Fruit fly (Drosophila melanogaster): Measurements from ENCODE around the gene Rim.

Rim gene

DNA sequence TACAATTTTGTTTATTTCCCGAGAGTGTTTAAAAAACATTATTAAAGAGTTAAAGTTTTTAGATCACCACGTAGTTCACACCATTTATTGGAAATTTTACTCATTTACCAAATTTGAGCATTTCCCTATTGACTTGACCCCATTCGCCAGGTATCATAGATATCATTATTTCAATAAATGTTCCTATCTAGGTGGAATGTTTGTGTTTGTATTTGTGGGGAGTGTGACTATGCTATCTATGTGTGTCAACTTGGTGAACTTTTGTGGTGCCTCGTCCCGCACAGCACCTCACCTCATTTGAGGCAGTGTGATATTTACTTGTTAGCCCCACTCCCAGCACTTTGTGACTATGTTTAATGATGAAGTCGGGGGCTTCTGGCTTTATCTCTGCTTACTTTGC is 87.7 kb downstream of the Rim start (continued):
- TF ChIP-seq CG4360 (GFP tag; IDR thresholded peaks at IDR 0.05), result no peak
- TF ChIP-seq fd64A (GFP tag; optimal IDR thresholded peaks at IDR 0.05), result peak; percentile 82
- TF ChIP-seq Trl (optimal IDR thresholded peaks at IDR 0.05), result no peak
- no peak for TF ChIP-seq Trl (GFP tag; optimal IDR thresholded peaks at IDR 0.05)
- TF ChIP-seq Opbp (GFP tag; IDR thresholded peaks at IDR 0.05; ENCODE audit: partially characterized antibody), result no peak
- peak in 1 of 2 experiments; percentile 53 for TF ChIP-seq eve (GFP tag; optimal IDR thresholded peaks at IDR 0.05)
- no peak for TF ChIP-seq Poxn (GFP tag; IDR thresholded peaks at IDR 0.05)
- peak; percentile 47 for TF ChIP-seq CG17568 (GFP tag; optimal IDR thresholded peaks at IDR 0.05)
- TF ChIP-seq zfh2 (GFP tag; optimal IDR thresholded peaks at IDR 0.05), result no peak
- TF ChIP-seq D19A (tag; optimal IDR thresholded peaks at IDR 0.05), result peak; percentile 15
- TF ChIP-seq Nf-YB (GFP tag; optimal IDR thresholded peaks at IDR 0.05), result no peak
- peak; percentile 50 for TF ChIP-seq CG4707 (GFP tag; optimal IDR thresholded peaks at IDR 0.05)
- TF ChIP-seq ab (GFP tag; optimal IDR thresholded peaks at IDR 0.05), result no peak
- TF ChIP-seq CG12236 (GFP tag; optimal IDR thresholded peaks at IDR 0.05), result no peak
- TF ChIP-seq CG11695 (GFP tag; IDR thresholded peaks at IDR 0.05), result no peak
- TF ChIP-seq H2.0 (GFP tag; IDR thresholded peaks at IDR 0.05), result no peak
- TF ChIP-seq CG7987 (GFP tag; optimal IDR thresholded peaks at IDR 0.05), result peak; percentile 17
- TF ChIP-seq bigmax (GFP tag; optimal IDR thresholded peaks at IDR 0.05), result no peak
- TF ChIP-seq CG17802 (tag; optimal IDR thresholded peaks at IDR 0.05), result no peak
- TF ChIP-seq Usf (GFP tag; optimal IDR thresholded peaks at IDR 0.05), result no peak
- no peak for TF ChIP-seq Gsc (GFP tag; IDR thresholded peaks at IDR 0.05)
- peak; percentile 50 for TF ChIP-seq Xrp1 (GFP tag; IDR thresholded peaks at IDR 0.05)
- peak; percentile 19 for TF ChIP-seq CG18619 (GFP tag; optimal IDR thresholded peaks at IDR 0.05)
- no peak for TF ChIP-seq rib (GFP tag; IDR thresholded peaks at IDR 0.05)
- 0 out of 3 replicates have a peak, but pooled peaks have one; percentile 6 for TF ChIP-seq ken (GFP tag; IDR thresholded peaks at IDR 0.05)
- peak; percentile 74 for TF ChIP-seq sens (GFP tag)
- TF ChIP-seq nau (GFP tag; optimal IDR thresholded peaks at IDR 0.05), result peak; percentile 9
- TF ChIP-seq CG12391 (tag; optimal IDR thresholded peaks at IDR 0.05), result no peak
- TF ChIP-seq H15 (GFP tag; IDR thresholded peaks at IDR 0.05), result 0 out of 3 replicates have a peak, but pooled peaks have one; percentile 26
- no peak for TF ChIP-seq hkb (optimal IDR thresholded peaks at IDR 0.05)
- peak; percentile 25; the same call in 1 of the 2 replicates for TF ChIP-seq hkb (GFP tag; IDR thresholded peaks at IDR 0.05)
- no peak for TF ChIP-seq NC2β (GFP tag; optimal IDR thresholded peaks at IDR 0.05)
- TF ChIP-seq Ptx1 (GFP tag; IDR thresholded peaks at IDR 0.05), result 0 out of 2 replicates have a peak, but pooled peaks have one; percentile 7
- TF ChIP-seq CG3995 (GFP tag; optimal IDR thresholded peaks at IDR 0.05), result no peak
- peak; percentile 60 for TF ChIP-seq CG2875 (GFP tag; optimal IDR thresholded peaks at IDR 0.05)
- TF ChIP-seq tgo (GFP tag; IDR thresholded peaks at IDR 0.05), result no peak
- peak; percentile 32 for TF ChIP-seq lab (GFP tag; optimal IDR thresholded peaks at IDR 0.05)
- TF ChIP-seq nerfin-1 (tag; optimal IDR thresholded peaks at IDR 0.05), result peak; percentile 31
- TF ChIP-seq CG2202 (tag; optimal IDR thresholded peaks at IDR 0.05), result peak; percentile 73
- TF ChIP-seq CG17186 (GFP tag; optimal IDR thresholded peaks at IDR 0.05), result no peak
- peak; percentile 11 for TF ChIP-seq Lhr (GFP tag; optimal IDR thresholded peaks at IDR 0.05)
- TF ChIP-seq CG2116 (GFP tag; optimal IDR thresholded peaks at IDR 0.05), result peak; percentile 10
- peak; percentile 17 for TF ChIP-seq CG11504 (tag; optimal IDR thresholded peaks at IDR 0.05)
- TF ChIP-seq HLHmδ (GFP tag; optimal IDR thresholded peaks at IDR 0.05), result peak; percentile 56
- no peak for TF ChIP-seq Mes4 (GFP tag; optimal IDR thresholded peaks at IDR 0.05)
- no peak for TF ChIP-seq sc (optimal IDR thresholded peaks at IDR 0.05)
- peak; percentile 32 for TF ChIP-seq sc (GFP tag; optimal IDR thresholded peaks at IDR 0.05)
- TF ChIP-seq CG2678 (tag; optimal IDR thresholded peaks at IDR 0.05), result peak; percentile 49
- TF ChIP-seq D (optimal IDR thresholded peaks at IDR 0.05), result no peak
- TF ChIP-seq D (GFP tag; optimal IDR thresholded peaks at IDR 0.05), result peak; percentile 25
- 0 out of 2 replicates have a peak, but pooled peaks have one; percentile 11 for TF ChIP-seq E2f1 (GFP tag; IDR thresholded peaks at IDR 0.05)
- TF ChIP-seq Eip74EF (GFP tag; optimal IDR thresholded peaks at IDR 0.05), result peak in 1 of 2 experiments; percentile 64
